Fruit fly (Drosophila melanogaster): Measurements from ENCODE around the gene Bin1.

Bin1 gene

dm6 chr3R:16186791-16187681 lies 2.3 kb downstream of the Bin1 start, which contains the start of gene sra (continued):
- TF ChIP-seq Rx (GFP tag; IDR thresholded peaks at IDR 0.05): no peak
- peak; percentile 69 for TF ChIP-seq trem (tag; optimal IDR thresholded peaks at IDR 0.05)
- TF ChIP-seq sd (tag; optimal IDR thresholded peaks at IDR 0.05): peak; percentile 55
- TF ChIP-seq nerfin-1 (tag; optimal IDR thresholded peaks at IDR 0.05): peak; percentile 10
- TF ChIP-seq CG11560 (tag; IDR thresholded peaks at IDR 0.05): peak; percentile 97
- peak; percentile 37 for TF ChIP-seq CG17385 (GFP tag; optimal IDR thresholded peaks at IDR 0.05)
- peak; percentile 20 for TF ChIP-seq gsb-n (tag; optimal IDR thresholded peaks at IDR 0.05)
- TF ChIP-seq row (GFP tag; IDR thresholded peaks at IDR 0.05): peak; percentile 38; the same call in 2 of the 3 replicates
- no peak for TF ChIP-seq CG11696 (GFP tag; IDR thresholded peaks at IDR 0.05)
- TF ChIP-seq kah (GFP tag; optimal IDR thresholded peaks at IDR 0.05): no peak
- peak; percentile 90 for TF ChIP-seq YL-1 (GFP tag; optimal IDR thresholded peaks at IDR 0.05)
- peak; percentile 76 for TF ChIP-seq Ets97D (GFP tag; optimal IDR thresholded peaks at IDR 0.05)
- peak; percentile 77 for TF ChIP-seq MESR4 (GFP tag; optimal IDR thresholded peaks at IDR 0.05)
- TF ChIP-seq mld (GFP tag; IDR thresholded peaks at IDR 0.05; ENCODE audit: partially characterized antibody): peak; percentile 96
- no peak for TF ChIP-seq CG12155 (GFP tag; optimal IDR thresholded peaks at IDR 0.05)
- peak; percentile 65 for TF ChIP-seq hkb (optimal IDR thresholded peaks at IDR 0.05)
- TF ChIP-seq hkb (GFP tag; IDR thresholded peaks at IDR 0.05): peak; percentile 18; the same call in 1 of the 2 replicates
- no peak for TF ChIP-seq CG3995 (GFP tag; optimal IDR thresholded peaks at IDR 0.05)
- peak; percentile 94 for TF ChIP-seq CG14860 (GFP tag; IDR thresholded peaks at IDR 0.05; ENCODE audit: partially characterized antibody)
- TF ChIP-seq CG31365 (tag; optimal IDR thresholded peaks at IDR 0.05): peak; percentile 38
- TF ChIP-seq CG32532 (GFP tag; IDR thresholded peaks at IDR 0.05): peak; percentile 59
- TF ChIP-seq CG6272 (GFP tag; IDR thresholded peaks at IDR 0.05): peak; percentile 21; the same call in 1 of the 2 replicates
- no peak for TF ChIP-seq pfk (GFP tag; optimal IDR thresholded peaks at IDR 0.05)
- no peak for TF ChIP-seq org-1 (GFP tag; optimal IDR thresholded peaks at IDR 0.05)
- no peak for TF ChIP-seq CG14965 (GFP tag; optimal IDR thresholded peaks at IDR 0.05; ENCODE audit: borderline replicate concordance)
- TF ChIP-seq tll (GFP tag; optimal IDR thresholded peaks at IDR 0.05): no peak
- peak in 1 of 3 experiments; percentile 80 for TF ChIP-seq Stat92E (GFP tag; optimal IDR thresholded peaks at IDR 0.05)
- TF ChIP-seq Dek (tag; optimal IDR thresholded peaks at IDR 0.05): no peak
- peak; percentile 35 for TF ChIP-seq grau (tag; optimal IDR thresholded peaks at IDR 0.05)
- no peak for TF ChIP-seq Lim3 (GFP tag; IDR thresholded peaks at IDR 0.05)
- TF ChIP-seq CG13296 (GFP tag; optimal IDR thresholded peaks at IDR 0.05): peak; percentile 1
- TF ChIP-seq CG11085 (GFP tag; IDR thresholded peaks at IDR 0.05): peak; percentile 27; the same call in 1 of the 2 replicates
- TF ChIP-seq chif (GFP tag; optimal IDR thresholded peaks at IDR 0.05): peak in 1 of 2 experiments; percentile 7
- no peak for TF ChIP-seq Hr39 (optimal IDR thresholded peaks at IDR 0.05)
- no peak for TF ChIP-seq ind (GFP tag; optimal IDR thresholded peaks at IDR 0.05)
- TF ChIP-seq vnd (GFP tag; IDR thresholded peaks at IDR 0.05; ENCODE audit: partially characterized antibody): peak; percentile 95
- peak; percentile 79 for TF ChIP-seq CG2116 (GFP tag; optimal IDR thresholded peaks at IDR 0.05)
- peak; percentile 16 for TF ChIP-seq CG4328 (GFP tag; optimal IDR thresholded peaks at IDR 0.05)
- TF ChIP-seq HLH4C (GFP tag; IDR thresholded peaks at IDR 0.05; ENCODE audit: partially characterized antibody): peak; percentile 98
- TF ChIP-seq Dll (GFP tag; IDR thresholded peaks at IDR 0.05; ENCODE audit: partially characterized antibody): peak; percentile 94
- TF ChIP-seq mam (GFP tag; optimal IDR thresholded peaks at IDR 0.05): peak; percentile 31
- no peak for TF ChIP-seq CG9437 (GFP tag; optimal IDR thresholded peaks at IDR 0.05)
- TF ChIP-seq Myb (GFP tag; optimal IDR thresholded peaks at IDR 0.05): peak; percentile 54
- TF ChIP-seq jigr1 (GFP tag; IDR thresholded peaks at IDR 0.05): no peak
- TF ChIP-seq CG4360 (GFP tag; IDR thresholded peaks at IDR 0.05): peak; percentile 69
- peak; percentile 17 for TF ChIP-seq CG1233 (GFP tag; optimal IDR thresholded peaks at IDR 0.05)
- TF ChIP-seq Dad (GFP tag; optimal IDR thresholded peaks at IDR 0.05): peak; percentile 44
- peak; percentile 43 for TF ChIP-seq wek (GFP tag; optimal IDR thresholded peaks at IDR 0.05)
